Worm (Caenorhabditis elegans): Measurements from ENCODE around the gene ncs-4.
A peak's percentile ranks its signal among the peaks of the same experiment; 100 is the strongest.

DNA sequence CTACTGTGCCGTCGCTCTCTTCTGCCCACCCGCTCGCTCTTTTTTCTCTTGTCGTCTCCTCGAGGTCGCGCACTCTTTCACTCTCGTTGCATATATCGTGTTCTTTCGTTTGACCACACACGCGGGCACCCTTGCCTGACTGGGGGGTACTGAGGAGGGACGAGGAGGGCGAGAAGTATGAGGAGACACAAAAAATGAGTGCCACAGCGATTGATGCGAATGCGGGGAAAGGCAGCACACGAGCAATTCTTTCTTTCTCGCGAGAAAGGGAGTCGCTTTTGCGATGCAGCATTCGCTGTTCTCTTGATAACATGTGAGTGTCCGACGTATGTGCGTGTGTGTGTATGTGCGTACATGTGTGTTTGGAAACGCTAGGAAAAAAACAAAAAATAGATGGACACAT lies 12.2 kb downstream of the ncs-4 start:
- TF ChIP-seq hnd-1 (tag; optimal IDR thresholded peaks at IDR 0.05), result no peak
- no peak for TF ChIP-seq ceh-36 (tag; optimal IDR thresholded peaks at IDR 0.05)
- TF ChIP-seq hmbx-1 (tag; optimal IDR thresholded peaks at IDR 0.05), result no peak
- peak; percentile 55; the same call in 1 of the 2 replicates for TF ChIP-seq sea-1 (GFP tag; conservative IDR thresholded peaks at IDR 0.05)
- TF ChIP-seq ama-1 (optimal IDR thresholded peaks at IDR 0.05), result no peak
- TF ChIP-seq tbx-11 (GFP tag; IDR thresholded peaks at IDR 0.05), result no peak
- TF ChIP-seq B0310.2 (tag; optimal IDR thresholded peaks at IDR 0.05), result peak; percentile 82
- no peak for TF ChIP-seq tbx-37 (GFP tag; conservative IDR thresholded peaks at IDR 0.05)

Data from whole organism, early embryonic.